Worm (Caenorhabditis elegans): ENCODE results near the gene ctsa-3.1.

The ctsa-3.1 gene

ce11 chrII:7245576-7245975 lies 12.9 kb downstream of the ctsa-3.1 start, which contains the start of gene skpo-3:
skpo-3 (plus strand) TSS chrII:7245876.
- TF ChIP-seq atf-7 (tag; optimal IDR thresholded peaks at IDR 0.05) (no peak), nhr-27 (tag; optimal IDR thresholded peaks at IDR 0.05) (no peak), T26A5.8 (tag; optimal IDR thresholded peaks at IDR 0.05) (no peak), hmg-1.2 (GFP tag; IDR thresholded peaks at IDR 0.05) (no peak), B0035.1 (tag; optimal IDR thresholded peaks at IDR 0.05) (no peak), sea-2 (GFP tag; IDR thresholded peaks at IDR 0.05) (no peak), snpc-3.4 (tag; optimal IDR thresholded peaks at IDR 0.05) (no peak), ztf-3 (GFP tag; optimal IDR thresholded peaks at IDR 0.05) (no peak), ZK185.1 (tag; optimal IDR thresholded peaks at IDR 0.05; ENCODE audit: poor library complexity, severe bottlenecking) (no peak)

- TF ChIP-seq lin-35 (GFP tag; optimal IDR thresholded peaks at IDR 0.05) (no peak), snpc-4 (GFP tag; optimal IDR thresholded peaks at IDR 0.05) (no peak), snpc-4 (tag; optimal IDR thresholded peaks at IDR 0.05) (peak in 1 of 4 experiments; percentile 15), nfya-1 (tag; optimal IDR thresholded peaks at IDR 0.05; ENCODE audit: borderline replicate concordance, insufficient read depth) (no peak), ets-4 (GFP tag; optimal IDR thresholded peaks at IDR 0.05) (no peak), snpc-1.1 (tag; optimal IDR thresholded peaks at IDR 0.05; ENCODE audit: insufficient read depth) (no peak), efl-1 (GFP tag; optimal IDR thresholded peaks at IDR 0.05) (no peak), nhr-90 (tag; optimal IDR thresholded peaks at IDR 0.05) (no peak), nhr-80 (tag; optimal IDR thresholded peaks at IDR 0.05) (peak; percentile 62), ceh-91 (GFP tag; IDR thresholded peaks at IDR 0.05) (no peak), pbrm-1 (GFP tag; IDR thresholded peaks at IDR 0.05) (no peak), ama-1 (optimal IDR thresholded peaks at IDR 0.05) (no peak), ama-1 (GFP tag; optimal IDR thresholded peaks at IDR 0.05) (no peak), hmg-20 (GFP tag; IDR thresholded peaks at IDR 0.05) (no peak)
These were observed 19.3 kb downstream of the ctsa-3.1 start, which contains the start of the genes prx-13 and ada-2 for ce11 chrII:7251978-7252377. prx-13 (minus strand) TSS chrII:7252015. ada-2 (plus strand) TSS chrII:7252259.

ce11 chrII:7253073-7253472 lies 20.4 kb downstream of the ctsa-3.1 start, which contains the start of gene lsm-4:
lsm-4 (minus strand) TSS chrII:7253163.
- TF ChIP-seq pbrm-1 (GFP tag; IDR thresholded peaks at IDR 0.05) (no peak), attf-3 (GFP tag; conservative IDR thresholded peaks at IDR 0.05) (peak; percentile 86)

- TF ChIP-seq F39B2.1 (GFP tag; IDR thresholded peaks at IDR 0.05) (no peak), pbrm-1 (GFP tag; IDR thresholded peaks at IDR 0.05) (peak; percentile 29; the same call in 1 of the 2 replicates), unc-62 (GFP tag; optimal IDR thresholded peaks at IDR 0.05) (no peak), attf-3 (GFP tag; conservative IDR thresholded peaks at IDR 0.05) (0 out of 2 replicates have a peak, but pooled peaks have one; percentile 23), ekl-4 (GFP tag; IDR thresholded peaks at IDR 0.05) (0 out of 2 replicates have a peak, but pooled peaks have one; percentile 36), B0019.2 (GFP tag; conservative IDR thresholded peaks at IDR 0.05) (no peak), hmg-1.2 (GFP tag; IDR thresholded peaks at IDR 0.05) (0 out of 2 replicates have a peak, but pooled peaks have one; percentile 16), attf-5 (GFP tag; optimal IDR thresholded peaks at IDR 0.05) (peak; percentile 15), tlf-1 (GFP tag; optimal IDR thresholded peaks at IDR 0.05) (no peak), ceh-100 (GFP tag; IDR thresholded peaks at IDR 0.05) (no peak), rcor-1 (GFP tag; IDR thresholded peaks at IDR 0.05) (no peak), tbp1 (GFP tag; optimal IDR thresholded peaks at IDR 0.05) (no peak), nfyb-1 (GFP tag; IDR thresholded peaks at IDR 0.05) (0 out of 2 replicates have a peak, but pooled peaks have one; percentile 15), nhr-80 (tag; optimal IDR thresholded peaks at IDR 0.05) (peak; percentile 82)
These were observed 23.0 kb downstream of the ctsa-3.1 start, which contains the start of gene F32A5.8 for ce11 chrII:7255614-7256162. F32A5.8 (plus strand) TSS chrII:7256112.
